Fruit fly (Drosophila melanogaster): ENCODE measurements around the gene CG32024.

DNA sequence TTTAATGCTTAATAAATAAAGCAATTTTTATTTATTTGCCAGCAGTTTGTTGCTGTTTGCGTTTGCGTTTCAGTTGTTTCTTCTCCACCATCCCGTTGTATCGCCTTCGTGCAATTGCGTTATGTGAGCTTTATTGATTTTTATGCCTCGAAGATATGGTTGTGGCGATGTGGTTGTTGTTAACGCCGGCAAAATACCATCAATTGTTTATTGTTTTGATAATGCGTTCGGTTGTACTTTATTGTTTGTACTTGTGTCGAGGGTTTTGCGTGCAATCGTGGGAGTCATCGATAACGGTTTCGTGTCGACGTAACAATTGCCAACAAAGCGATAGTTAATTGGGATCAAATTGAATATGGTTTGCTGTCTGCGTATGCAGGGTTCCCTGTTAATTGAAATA lies 35.0 kb downstream of the CG32024 start:
- TF ChIP-seq CG32121 (GFP tag; IDR thresholded peaks at IDR 0.05) (no peak), gl (tag; optimal IDR thresholded peaks at IDR 0.05) (no peak), Ets98B (GFP tag; IDR thresholded peaks at IDR 0.05) (no peak), CG13204 (GFP tag; optimal IDR thresholded peaks at IDR 0.05) (no peak)
